Worm (Caenorhabditis elegans) whole organism, midembryonic: ENCODE results near the gene pigg-1.
A peak's percentile ranks its signal among the peaks of the same experiment; 100 is the strongest.

Experiments
- T22C8.4 ChIP-seq: fragments of 200-800 bp; sonication (Bioruptor generic); IDR thresholded peaks from 2 replicates; pipeline ENCODE4 v1.3.6; 2022; ENCODE audit warnings: missing genetic modification characterization, missing compliant biosample characterization
- cog-1 ChIP-seq: sonication (generic microtip); optimal IDR thresholded peaks from 2 replicates; lab custom pipeline; 2016; ENCODE audit warnings: missing genetic modification characterization, missing compliant biosample characterization
- flt-1 ChIP-seq: fragments of 200-800 bp; sonication (Bioruptor generic); IDR thresholded peaks from 2 replicates; pipeline ENCODE4 v1.3.6; 2022; ENCODE audit warnings: missing genetic modification characterization, missing compliant biosample characterization
- klf-2 ChIP-seq: fragments of 200-800 bp; sonication (Bioruptor generic); conservative IDR thresholded peaks from 2 replicates; pipeline ENCODE4 v1.3.6; 2022; ENCODE audit warnings: missing genetic modification reagents, missing genetic modification characterization, missing compliant biosample characterization
- med-1 ChIP-seq: sonication (generic microtip); optimal IDR thresholded peaks from 2 replicates; lab custom pipeline; 2017; ENCODE audit warnings: missing genetic modification characterization, mild to moderate bottlenecking, missing compliant biosample characterization, antibody characterized with exemption, missing genetic modification reagents; ENCODE audit not compliant: insufficient read depth
- ref-1 ChIP-seq: fragments of 200-800 bp; sonication (Bioruptor generic); conservative IDR thresholded peaks from 2 replicates; pipeline ENCODE4 v1.3.6; 2022; ENCODE audit warnings: missing genetic modification reagents, missing genetic modification characterization, missing compliant biosample characterization
- tab-1 ChIP-seq: fragments of 200-800 bp; sonication (Bioruptor generic); IDR thresholded peaks from 2 replicates; pipeline ENCODE4 v1.3.6; 2022; ENCODE audit warnings: missing genetic modification characterization, missing compliant biosample characterization
- ztf-23 ChIP-seq: fragments of 200-800 bp; sonication (Bioruptor generic); IDR thresholded peaks from 2 replicates; pipeline ENCODE4 v1.3.6; 2022; ENCODE audit warnings: missing genetic modification reagents, missing genetic modification characterization, missing compliant biosample characterization
- ztf-29 ChIP-seq: fragments of 200-800 bp; sonication (Bioruptor generic); IDR thresholded peaks from 2 replicates; pipeline ENCODE4 v1.3.6; 2022; ENCODE audit warnings: missing genetic modification reagents, missing genetic modification characterization, missing compliant biosample characterization

- TF ChIP-seq ztf-23 (GFP tag; lab: Robert Waterston, UW): peak; percentile 92
- TF ChIP-seq klf-2 (GFP tag; lab: Robert Waterston, UW): 0 out of 2 replicates have a peak, but pooled peaks have one; percentile 51
- peak; percentile 16; the same call in 1 of the 2 replicates for TF ChIP-seq ztf-29
- TF ChIP-seq flt-1 (GFP tag; lab: Robert Waterston, UW): peak; percentile 89
- peak; percentile 24; the same call in 1 of the 2 replicates for TF ChIP-seq tab-1 (GFP tag; lab: Robert Waterston, UW)
- TF ChIP-seq cog-1 (tag; lab: Kevin White, UChicago): peak; percentile 97
- peak; percentile 52 for TF ChIP-seq T22C8.4
- peak; percentile 46 for TF ChIP-seq ref-1 (GFP tag; lab: Robert Waterston, UW)
- no peak for TF ChIP-seq med-1 (GFP tag; lab: Kevin White, UChicago)
Measured at ce11 chrII:8561227-8561626, 38.8 kb downstream of the pigg-1 start, which contains the start of gene iff-2.
